Worm (Caenorhabditis elegans): ENCODE results near the gene K07F5.12.

K07F5.12 gene

ce11 chrIV:9895088-9895487 lies 39.3 kb downstream of the K07F5.12 start, which contains the start of gene ssp-32:
TSS of gene ssp-32 (plus strand) at chrIV:9895388.
- TF ChIP-seq tra-4 (tag; optimal IDR thresholded peaks at IDR 0.05) = no peak

DNA sequence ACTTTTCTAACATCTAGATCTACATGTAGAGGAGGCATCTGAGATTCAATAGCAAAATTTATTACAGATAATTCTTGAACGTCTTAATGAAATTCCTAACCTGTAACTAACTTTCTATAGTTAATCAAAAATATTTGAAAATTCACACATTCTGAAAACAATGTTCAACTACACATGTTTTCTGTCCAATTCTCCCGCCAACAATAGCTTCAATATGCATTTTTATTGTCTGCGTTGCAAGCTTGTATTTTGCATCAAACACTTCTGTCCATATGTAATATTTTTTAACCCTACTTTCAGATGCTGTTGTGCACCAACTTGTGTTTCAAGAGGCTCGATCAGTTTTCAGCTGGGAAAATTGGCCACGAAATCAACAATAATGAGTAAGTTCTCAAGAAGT lies 42.9 kb downstream of the K07F5.12 start, which contains the start of gene tbc-3:
Gene tbc-3, plus strand, starts transcription at position 301 of the 400 bp plus-strand sequence.
- TF ChIP-seq pes-1 (GFP tag; IDR thresholded peaks at IDR 0.05) = no peak

DNA sequence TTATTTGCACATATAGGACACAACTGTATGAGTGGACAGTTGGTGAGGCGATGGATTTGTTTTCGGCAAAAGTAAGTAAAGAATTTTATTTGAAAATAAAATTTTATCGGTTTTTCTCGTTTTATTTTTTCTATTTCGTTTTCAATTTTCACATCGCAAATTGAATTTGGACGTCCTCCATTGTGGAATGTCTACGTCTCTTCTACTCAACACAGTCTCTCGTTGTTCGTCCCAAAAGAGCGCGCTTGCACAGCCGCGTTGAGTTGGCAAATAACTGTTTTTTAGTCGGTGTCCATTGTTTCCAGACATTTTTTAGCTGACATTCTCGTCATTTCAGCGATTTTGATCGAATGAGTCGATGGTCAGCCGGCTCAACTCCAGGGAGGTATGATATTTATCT lies 43.4 kb downstream of the K07F5.12 start:
- TF ChIP-seq tra-4 (tag; optimal IDR thresholded peaks at IDR 0.05) (no peak), hmg-4 (GFP tag; optimal IDR thresholded peaks at IDR 0.05) (no peak), pes-1 (GFP tag; IDR thresholded peaks at IDR 0.05) (no peak), tbx-11 (GFP tag; IDR thresholded peaks at IDR 0.05) (no peak), hnd-1 (tag; optimal IDR thresholded peaks at IDR 0.05) (no peak), ets-7 (tag; optimal IDR thresholded peaks at IDR 0.05) (no peak)

DNA sequence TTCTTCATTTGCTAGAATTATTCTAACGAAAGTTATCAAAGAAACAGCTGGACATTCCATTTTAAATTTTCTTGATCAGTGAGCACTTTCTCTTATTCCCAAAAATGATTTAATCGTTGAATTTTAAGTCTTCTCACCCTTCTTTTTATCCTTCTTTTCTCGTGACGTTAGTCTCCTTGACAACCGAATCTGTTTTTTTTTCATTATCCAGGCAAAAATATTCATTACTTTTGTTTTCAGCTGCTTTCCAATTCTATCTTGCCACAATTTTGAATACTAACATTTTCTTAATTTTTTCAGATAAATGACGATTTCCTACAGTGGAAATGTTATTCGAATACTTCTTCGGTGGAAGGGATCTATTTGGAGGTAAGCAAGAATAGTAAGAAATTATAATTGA lies 47.8 kb downstream of the K07F5.12 start, which contains the start of gene best-13:
Gene best-13, plus strand, starts transcription at position 301 of the 400 bp plus-strand sequence.
- no peak for TF ChIP-seq B0310.2 (tag; optimal IDR thresholded peaks at IDR 0.05)
- no peak for TF ChIP-seq aly-1 (tag; optimal IDR thresholded peaks at IDR 0.05)
- TF ChIP-seq hnd-1 (tag; optimal IDR thresholded peaks at IDR 0.05) = no peak
- no peak for TF ChIP-seq F13C5.2 (tag; optimal IDR thresholded peaks at IDR 0.05)
- no peak for TF ChIP-seq ama-1 (optimal IDR thresholded peaks at IDR 0.05)
- no peak for TF ChIP-seq tbx-11 (GFP tag; IDR thresholded peaks at IDR 0.05)
- TF ChIP-seq ets-7 (tag; optimal IDR thresholded peaks at IDR 0.05) = no peak
- TF ChIP-seq scrt-1 (GFP tag; IDR thresholded peaks at IDR 0.05) = no peak
- no peak for TF ChIP-seq sea-1 (GFP tag; conservative IDR thresholded peaks at IDR 0.05)
- no peak for TF ChIP-seq ceh-36 (tag; optimal IDR thresholded peaks at IDR 0.05)
- TF ChIP-seq ceh-13 (GFP tag; optimal IDR thresholded peaks at IDR 0.05) = no peak

Measured in whole organism, early embryonic.